Worm (Caenorhabditis elegans) whole organism, L1 larva: ENCODE results near the gene slmp-1.
"Not testable (repeated sequence)": the region's sequence is repeated elsewhere in the genome, so short reads cannot be mapped to it uniquely, and the experiment has no call there.

Experiments
- C04F5.9 ChIP-seq: sonication (generic microtip); optimal IDR thresholded peaks from 2 replicates; lab custom pipeline; 2016; ENCODE audit warnings: missing genetic modification characterization, missing compliant biosample characterization
- C16A3.4 ChIP-seq: fragments of 150-350 bp; optimal IDR thresholded peaks from 2 replicates; lab custom pipeline; 2014; ENCODE audit warnings: missing biosample characterization, missing genetic modification characterization
- C34B4.2 ChIP-seq: sonication (generic microtip); optimal IDR thresholded peaks from 2 replicates; lab custom pipeline; 2017; ENCODE audit warnings: mild to moderate bottlenecking, missing genetic modification characterization, missing compliant biosample characterization
- Y116A8C.19 ChIP-seq: sonication (generic microtip); optimal IDR thresholded peaks from 2 replicates; lab custom pipeline; 2016; ENCODE audit warnings: missing compliant biosample characterization, missing genetic modification characterization, borderline replicate concordance
- aha-1 ChIP-seq: fragments of 150-350 bp; optimal IDR thresholded peaks from 2 replicates; lab custom pipeline; 2014; ENCODE audit warnings: missing biosample characterization, missing genetic modification characterization
- aly-2 ChIP-seq: fragments of 150-350 bp; optimal IDR thresholded peaks from 2 replicates; lab custom pipeline; 2014; ENCODE audit warnings: missing biosample characterization, missing genetic modification characterization
- ceh-63 ChIP-seq: fragments of 200-800 bp; sonication (Bioruptor generic); optimal IDR thresholded peaks from 2 replicates; lab custom pipeline; 2018; ENCODE audit warnings: mild to moderate bottlenecking, missing genetic modification characterization, missing compliant biosample characterization
- ceh-8 ChIP-seq: fragments of 200-800 bp; sonication (Bioruptor generic); optimal IDR thresholded peaks from 2 replicates; lab custom pipeline; 2018; ENCODE audit warnings: mild to moderate bottlenecking, missing genetic modification characterization, moderate library complexity, missing compliant biosample characterization
- dpl-1 ChIP-seq, 3 experiments: fragments of 150-350 bp in 2 of 3; sonication (generic microtip) in 1 of 3; optimal IDR thresholded peaks; 2 replicates each; lab custom pipeline; 2014 to 2017; ENCODE audit warnings: missing biosample characterization in 3 of 3, missing genetic modification characterization in 3 of 3, missing genetic modification reagents in 3 of 3
- dsc-1 ChIP-seq: sonication (generic microtip); optimal IDR thresholded peaks from 2 replicates; lab custom pipeline; 2016; ENCODE audit warnings: mild to moderate bottlenecking, missing genetic modification characterization, missing compliant biosample characterization
- egl-13 ChIP-seq: sonication (generic microtip); optimal IDR thresholded peaks from 2 replicates; lab custom pipeline; 2016; ENCODE audit warnings: missing genotype, missing genetic modification reagents, missing genetic modification characterization, missing compliant biosample characterization
- elt-2 ChIP-seq: sonication (generic microtip); optimal IDR thresholded peaks from 2 replicates; lab custom pipeline; 2016; ENCODE audit warnings: missing genetic modification characterization, mild to moderate bottlenecking, inconsistent platforms, missing compliant biosample characterization, missing genetic modification reagents
- fkh-4 ChIP-seq: sonication (generic microtip); optimal IDR thresholded peaks from 2 replicates; lab custom pipeline; 2016; ENCODE audit warnings: missing compliant biosample characterization, missing genetic modification characterization, borderline replicate concordance
- fkh-8 ChIP-seq: sonication (generic microtip); optimal IDR thresholded peaks from 2 replicates; lab custom pipeline; 2016; ENCODE audit warnings: mild to moderate bottlenecking, missing genetic modification characterization, missing compliant biosample characterization
- hlh-4 ChIP-seq: sonication (generic microtip); optimal IDR thresholded peaks from 2 replicates; lab custom pipeline; 2016; ENCODE audit warnings: mild to moderate bottlenecking, missing genetic modification characterization, missing compliant biosample characterization
- isw-1 ChIP-seq: fragments of 200-800 bp; sonication (Bioruptor generic); IDR thresholded peaks from 2 replicates; pipeline ENCODE4 v1.3.6; 2022; ENCODE audit warnings: missing genetic modification characterization, missing compliant biosample characterization
- jun-1 ChIP-seq: fragments of 150-350 bp; optimal IDR thresholded peaks from 2 replicates; lab custom pipeline; 2014; ENCODE audit warnings: missing biosample characterization, missing genetic modification reagents, missing genetic modification characterization
- lin-14 ChIP-seq: fragments of 200-800 bp; sonication (Bioruptor generic); optimal IDR thresholded peaks from 2 replicates; lab custom pipeline; 2018; ENCODE audit warnings: mild to moderate bottlenecking, missing genetic modification characterization, moderate library complexity, missing compliant biosample characterization
- lin-15B ChIP-seq: fragments of 150-350 bp; sonication (generic microtip); optimal IDR thresholded peaks from 3 replicates; lab custom pipeline; 2014; ENCODE audit warnings: missing biosample characterization, missing genetic modification characterization
- lin-39 ChIP-seq: fragments of 150-350 bp; optimal IDR thresholded peaks from 2 replicates; lab custom pipeline; 2014; ENCODE audit warnings: missing biosample characterization, missing genetic modification reagents, missing genetic modification characterization
- lir-3 ChIP-seq: sonication (generic microtip); optimal IDR thresholded peaks from 2 replicates; lab custom pipeline; 2016; ENCODE audit warnings: mild to moderate bottlenecking, missing genetic modification characterization, moderate library complexity, missing compliant biosample characterization; ENCODE audit not compliant: poor library complexity
- lsy-2 ChIP-seq, 2 experiments: fragments of 150-350 bp; optimal IDR thresholded peaks; 2 replicates each; lab custom pipeline; 2014; ENCODE audit warnings: missing biosample characterization in 2 of 2, missing genetic modification characterization in 2 of 2
- mdl-1 ChIP-seq, 2 experiments: fragments of 150-350 bp; optimal IDR thresholded peaks; 2 replicates each; lab custom pipeline; 2014 to 2017; ENCODE audit warnings: missing biosample characterization in 2 of 2, missing genetic modification characterization in 2 of 2, inconsistent platforms in 1 of 2
- nhr-11 ChIP-seq: fragments of 150-350 bp; optimal IDR thresholded peaks from 2 replicates; lab custom pipeline; 2014; ENCODE audit warnings: missing biosample characterization, missing genetic modification characterization
- nhr-12 ChIP-seq: sonication (generic microtip); optimal IDR thresholded peaks from 2 replicates; lab custom pipeline; 2017; ENCODE audit warnings: missing biosample characterization, missing genetic modification characterization
- nhr-19 ChIP-seq: fragments of 200-800 bp; sonication (Bioruptor generic); conservative IDR thresholded peaks from 2 replicates; pipeline ENCODE4 v1.3.6; 2022; ENCODE audit warnings: missing genetic modification characterization, missing compliant biosample characterization
- nhr-20 ChIP-seq: sonication (generic microtip); optimal IDR thresholded peaks from 2 replicates; lab custom pipeline; 2016; ENCODE audit warnings: mild to moderate bottlenecking, missing genetic modification characterization, missing compliant biosample characterization
- nhr-47 ChIP-seq: sonication (generic microtip); optimal IDR thresholded peaks from 2 replicates; lab custom pipeline; 2016; ENCODE audit warnings: mild to moderate bottlenecking, missing genetic modification characterization, moderate library complexity, missing compliant biosample characterization
- nhr-71 ChIP-seq: sonication (generic microtip); optimal IDR thresholded peaks from 2 replicates; lab custom pipeline; 2016; ENCODE audit warnings: mild to moderate bottlenecking, missing genetic modification characterization, moderate library complexity, missing compliant biosample characterization
- nhr-84 ChIP-seq: sonication (generic microtip); optimal IDR thresholded peaks from 2 replicates; lab custom pipeline; 2017; ENCODE audit warnings: missing biosample characterization, missing genetic modification characterization
- pag-3 ChIP-seq: sonication (generic microtip); optimal IDR thresholded peaks from 2 replicates; lab custom pipeline; 2017; ENCODE audit warnings: missing genetic modification characterization, mild to moderate bottlenecking, missing compliant biosample characterization, antibody characterized with exemption, borderline replicate concordance; ENCODE audit not compliant: insufficient read depth
- rnt-1 ChIP-seq: sonication (generic microtip); optimal IDR thresholded peaks from 2 replicates; lab custom pipeline; 2016; ENCODE audit warnings: mild to moderate bottlenecking, missing genetic modification characterization, moderate library complexity, missing compliant biosample characterization
- snu-23 ChIP-seq: sonication (generic microtip); optimal IDR thresholded peaks from 2 replicates; lab custom pipeline; 2016; ENCODE audit warnings: missing genetic modification characterization, missing compliant biosample characterization
- sox-4 ChIP-seq: sonication (generic microtip); optimal IDR thresholded peaks from 2 replicates; lab custom pipeline; 2016; ENCODE audit warnings: missing genetic modification characterization, missing compliant biosample characterization
- sptf-1 ChIP-seq: fragments of 150-350 bp; optimal IDR thresholded peaks from 2 replicates; lab custom pipeline; 2014; ENCODE audit warnings: missing biosample characterization, missing genetic modification characterization
- sup-37 ChIP-seq: fragments of 200-800 bp; sonication (Bioruptor generic); optimal IDR thresholded peaks from 2 replicates; lab custom pipeline; 2018; ENCODE audit warnings: mild to moderate bottlenecking, missing genetic modification characterization, missing compliant biosample characterization
- swsn-7 ChIP-seq: sonication (generic microtip); optimal IDR thresholded peaks from 2 replicates; lab custom pipeline; 2016; ENCODE audit warnings: missing genetic modification characterization, missing compliant biosample characterization
- tbx-2 ChIP-seq: sonication (generic microtip); optimal IDR thresholded peaks from 2 replicates; lab custom pipeline; 2016; ENCODE audit warnings: missing genetic modification characterization, missing compliant biosample characterization
- unc-130 ChIP-seq: fragments of 150-350 bp; optimal IDR thresholded peaks from 2 replicates; lab custom pipeline; 2017; ENCODE audit warnings: missing biosample characterization, missing genetic modification characterization, inconsistent platforms
- unc-86 ChIP-seq: sonication (generic microtip); optimal IDR thresholded peaks from 2 replicates; lab custom pipeline; 2016; ENCODE audit warnings: missing genetic modification characterization, missing compliant biosample characterization
- xbp-1 ChIP-seq: sonication (generic microtip); optimal IDR thresholded peaks from 2 replicates; lab custom pipeline; 2016; ENCODE audit warnings: missing genetic modification characterization, missing compliant biosample characterization
- zag-1 ChIP-seq: fragments of 150-350 bp; optimal IDR thresholded peaks from 2 replicates; lab custom pipeline; 2014; ENCODE audit warnings: missing biosample characterization, missing genetic modification characterization
- zip-4 ChIP-seq: fragments of 200-800 bp; sonication (Bioruptor generic); optimal IDR thresholded peaks from 2 replicates; lab custom pipeline; 2018; ENCODE audit warnings: mild to moderate bottlenecking, missing genetic modification characterization, moderate library complexity, missing compliant biosample characterization
- ztf-11 ChIP-seq, 2 experiments: sonication (generic microtip); optimal IDR thresholded peaks; 2 replicates each; lab custom pipeline; 2016 to 2017; ENCODE audit warnings: missing genetic modification characterization in 2 of 2, missing biosample characterization in 1 of 2, missing compliant biosample characterization in 1 of 2

The slmp-1 gene

ce11 chrIV:3166896-3167295, 46.7 kb upstream of the slmp-1 start (continued):
- TF ChIP-seq nhr-20 (tag; lab: Kevin White, UChicago) (peak; percentile 42), aly-2 (tag; lab: Kevin White, UChicago) (no peak), unc-86 (tag; lab: Kevin White, UChicago) (no peak), zag-1 (tag; lab: Kevin White, UChicago) (no peak), lin-15B (tag; lab: Kevin White, UChicago) (no peak), mdl-1 (tag; optimal IDR thresholded peaks at IDR 0.05; lab: Kevin White, UChicago) (no peak), nhr-84 (tag; lab: Kevin White, UChicago) (no peak), jun-1 (tag; lab: Kevin White, UChicago) (peak; percentile 25), dsc-1 (tag; lab: Kevin White, UChicago) (no peak), lin-14 (GFP tag; lab: Kevin White, UChicago) (peak; percentile 68), ceh-63 (GFP tag; lab: Kevin White, UChicago) (no peak), C04F5.9 (tag; lab: Kevin White, UChicago) (no peak)

- TF ChIP-seq snu-23 (GFP tag; lab: Kevin White, UChicago): peak; percentile 44
- peak; percentile 29 for TF ChIP-seq unc-130
- TF ChIP-seq dsc-1 (tag; lab: Kevin White, UChicago): peak; percentile 98
- TF ChIP-seq lin-39 (tag; lab: Kevin White, UChicago): no peak
- no peak for TF ChIP-seq C34B4.2
- TF ChIP-seq dpl-1 (GFP tag; optimal IDR thresholded peaks at IDR 0.05; lab: Kevin White, UChicago): no peak
- peak; percentile 51 for TF ChIP-seq nhr-71 (tag; lab: Kevin White, UChicago)
- no peak for TF ChIP-seq sup-37 (GFP tag; lab: Kevin White, UChicago)
- TF ChIP-seq lin-14 (GFP tag; lab: Kevin White, UChicago): peak; percentile 67
- peak; percentile 97 for TF ChIP-seq pag-3
- no peak for TF ChIP-seq aha-1 (tag; lab: Kevin White, UChicago)
- no peak for TF ChIP-seq sptf-1 (tag; lab: Kevin White, UChicago)
- peak; percentile 3 for TF ChIP-seq nhr-47
- no peak for TF ChIP-seq ztf-11 (tag; optimal IDR thresholded peaks at IDR 0.05; lab: Kevin White, UChicago)
- TF ChIP-seq rnt-1 (tag; lab: Kevin White, UChicago): peak; percentile 40
- TF ChIP-seq lsy-2 (tag; optimal IDR thresholded peaks at IDR 0.05; lab: Kevin White, UChicago): peak in 1 of 2 experiments; percentile 48
- TF ChIP-seq swsn-7: peak; percentile 22
- peak; percentile 24 for TF ChIP-seq tbx-2
- TF ChIP-seq xbp-1: peak; percentile 7
- peak; percentile 91 for TF ChIP-seq fkh-4
These were observed 44.8 kb upstream of the slmp-1 start for ce11 chrIV:3168656-3169216.

- TF ChIP-seq ceh-63 (GFP tag; lab: Kevin White, UChicago); egl-13 (tag; lab: Kevin White, UChicago); C16A3.4 (tag; lab: Kevin White, UChicago): not testable (repeated sequence)
- TF ChIP-seq, all 84 proteins: peak for 0; not testable (repeated sequence) for 84
These were observed 41.0 kb upstream of the slmp-1 start, which contains the start of gene Y67D8B.1 for ce11 chrIV:3172510-3172909. Gene Y67D8B.1, minus strand, starts transcription at chrIV:3172610.

- TF ChIP-seq Y116A8C.19 (tag; lab: Kevin White, UChicago) (no peak), nhr-11 (tag; lab: Kevin White, UChicago) (no peak), zip-4 (no peak), ceh-8 (GFP tag; lab: Kevin White, UChicago) (no peak), ztf-11 (tag; optimal IDR thresholded peaks at IDR 0.05; lab: Kevin White, UChicago) (no peak), C34B4.2 (no peak), sptf-1 (tag; lab: Kevin White, UChicago) (no peak), lin-39 (tag; lab: Kevin White, UChicago) (no peak), nhr-20 (tag; lab: Kevin White, UChicago) (no peak), fkh-8 (tag; lab: Kevin White, UChicago) (no peak), sox-4 (tag; lab: Kevin White, UChicago) (no peak), lir-3 (tag; lab: Kevin White, UChicago) (no peak), C16A3.4 (tag; lab: Kevin White, UChicago) (no peak), nhr-19 (GFP tag; lab: Robert Waterston, UW) (no peak), elt-2 (tag; lab: Kevin White, UChicago) (no peak), dsc-1 (tag; lab: Kevin White, UChicago) (no peak), zag-1 (tag; lab: Kevin White, UChicago) (no peak), isw-1 (GFP tag; lab: Robert Waterston, UW) (no peak), nhr-12 (no peak), hlh-4 (tag; lab: Kevin White, UChicago) (no peak)
- TF ChIP-seq, all 84 proteins: peak for 0
These were observed 37.3 kb upstream of the slmp-1 start, which contains the start of gene nlp-81 for ce11 chrIV:3176067-3176758. Gene nlp-81, minus strand, starts transcription at chrIV:3176117.
